Fruit fly (Drosophila melanogaster) whole organism, embryonic: ENCODE measurements around the gene SCCRO.

Experiments used
- CG10147 ChIP-seq: fragments of 200-800 bp; sonication (Bioruptor generic); optimal IDR thresholded peaks from 2 replicates; lab custom pipeline; 2019; ENCODE audit warnings: missing biosample characterization, mild to moderate bottlenecking, missing genetic modification characterization, moderate library complexity
- CG12071 ChIP-seq: fragments of 200-800 bp; sonication (Bioruptor generic); optimal IDR thresholded peaks from 3 replicates; lab custom pipeline; 2018; ENCODE audit warnings: missing biosample characterization, mild to moderate bottlenecking, missing genetic modification characterization
- CG12769 ChIP-seq: fragments of 200-800 bp; sonication (Bioruptor generic); optimal IDR thresholded peaks from 2 replicates; lab custom pipeline; 2019; ENCODE audit warnings: missing biosample characterization, mild to moderate bottlenecking, missing genetic modification characterization, moderate library complexity
- CG13123 ChIP-seq: fragments of 200-800 bp; sonication (Bioruptor generic); optimal IDR thresholded peaks from 2 replicates; lab custom pipeline; 2016; ENCODE audit warnings: missing biosample characterization, missing genetic modification characterization
- CG13894 ChIP-seq: fragments of 200-800 bp; sonication (Bioruptor generic); optimal IDR thresholded peaks from 3 replicates; lab custom pipeline; 2018; ENCODE audit warnings: missing biosample characterization, mild to moderate bottlenecking, missing genetic modification characterization, moderate library complexity
- CG17912 ChIP-seq: fragments of 200-800 bp; sonication (Bioruptor generic); optimal IDR thresholded peaks from 2 replicates; lab custom pipeline; 2018; ENCODE audit warnings: missing biosample characterization, mild to moderate bottlenecking, missing genetic modification characterization
- CG2678 ChIP-seq: fragments of 200-800 bp; sonication (Bioruptor generic); optimal IDR thresholded peaks from 3 replicates; lab custom pipeline; 2019; ENCODE audit warnings: missing biosample characterization, mild to moderate bottlenecking, missing genetic modification characterization, moderate library complexity
- CG6254 ChIP-seq: fragments of 200-800 bp; sonication (Bioruptor generic); optimal IDR thresholded peaks from 3 replicates; lab custom pipeline; 2017; ENCODE audit warnings: mild to moderate bottlenecking, missing biosample characterization, missing genetic modification reagents, missing genetic modification characterization
- CG6654 ChIP-seq: fragments of 200-800 bp; sonication (Bioruptor generic); optimal IDR thresholded peaks from 2 replicates; lab custom pipeline; 2017; ENCODE audit warnings: missing biosample characterization, mild to moderate bottlenecking, missing genetic modification characterization
- CG6791 ChIP-seq: fragments of 200-800 bp; sonication (Bioruptor generic); IDR thresholded peaks from 3 replicates; pipeline ENCODE4 v1.3.6; 2022; ENCODE audit warnings: missing biosample characterization, missing genetic modification characterization; ENCODE audit not compliant: partially characterized antibody
- CG8944 ChIP-seq: fragments of 200-800 bp; sonication (Bioruptor generic); optimal IDR thresholded peaks from 3 replicates; lab custom pipeline; 2016; ENCODE audit warnings: missing biosample characterization, missing genetic modification characterization
- CG9215 ChIP-seq: fragments of 200-800 bp; sonication (Bioruptor generic); IDR thresholded peaks from 2 replicates; pipeline ENCODE4 v1.3.6; 2022; ENCODE audit warnings: missing biosample characterization, missing genetic modification characterization
- D19A ChIP-seq: fragments of 200-800 bp; optimal IDR thresholded peaks from 3 replicates; lab custom pipeline; 2019; ENCODE audit warnings: missing biosample characterization, mild to moderate bottlenecking, missing genetic modification characterization, moderate library complexity
- Dll ChIP-seq: fragments of 200-800 bp; sonication (Bioruptor generic); IDR thresholded peaks from 4 replicates; pipeline ENCODE4 v1.3.6; 2022; ENCODE audit warnings: missing biosample characterization, missing genetic modification characterization; ENCODE audit not compliant: partially characterized antibody
- Drgx ChIP-seq: fragments of 200-800 bp; sonication (Bioruptor generic); IDR thresholded peaks from 2 replicates; pipeline ENCODE4 v1.3.6; 2022; ENCODE audit warnings: missing biosample characterization, missing genetic modification characterization
- Hr39 ChIP-seq: fragments of >200 bp; optimal IDR thresholded peaks from 2 replicates; lab custom pipeline; 2017
- Hr78 ChIP-seq, 2 experiments: fragments of 200-800 bp in 1 of 2; fragments of >200 bp in 1 of 2; sonication (Bioruptor generic) in 1 of 2; optimal IDR thresholded peaks; 2 replicates each; lab custom pipeline; 2017 to 2019; ENCODE audit warnings: missing biosample characterization in 2 of 2, missing genetic modification characterization in 2 of 2, mild to moderate bottlenecking in 1 of 2, moderate library complexity in 1 of 2
- Hsf ChIP-seq: fragments of 200-800 bp; sonication (Bioruptor generic); optimal IDR thresholded peaks from 3 replicates; lab custom pipeline; 2016; ENCODE audit warnings: missing biosample characterization, missing genetic modification characterization
- MBD-R2 ChIP-seq: fragments of 200-800 bp; sonication (Bioruptor generic); IDR thresholded peaks from 2 replicates; pipeline ENCODE4 v1.3.6; 2022; ENCODE audit warnings: missing biosample characterization, missing genetic modification characterization
- NC2α ChIP-seq: fragments of 200-800 bp; sonication (Bioruptor generic); optimal IDR thresholded peaks from 2 replicates; lab custom pipeline; 2016; ENCODE audit warnings: missing biosample characterization, missing genetic modification characterization
- Nf-YA ChIP-seq: fragments of 200-800 bp; sonication (Bioruptor generic); IDR thresholded peaks from 2 replicates; pipeline ENCODE4 v1.3.6; 2022; ENCODE audit warnings: missing biosample characterization, missing genetic modification characterization
- PHDP ChIP-seq: fragments of 200-800 bp; sonication (Bioruptor generic); optimal IDR thresholded peaks from 3 replicates; lab custom pipeline; 2018; ENCODE audit warnings: missing biosample characterization, mild to moderate bottlenecking, missing genetic modification characterization, moderate library complexity
- Pdp1 ChIP-seq, 2 experiments: fragments of 200-800 bp; sonication (Bioruptor generic); optimal IDR thresholded peaks; 3 replicates each; lab custom pipeline; 2016; ENCODE audit warnings: missing biosample characterization in 2 of 2, missing genetic modification characterization in 2 of 2, mild to moderate bottlenecking in 1 of 2, moderate library complexity in 1 of 2
- Six4 ChIP-seq: fragments of 200-800 bp; sonication (Bioruptor generic); optimal IDR thresholded peaks from 2 replicates; lab custom pipeline; 2016; ENCODE audit warnings: missing biosample characterization, missing genetic modification characterization
- al ChIP-seq: fragments of 200-800 bp; sonication (Bioruptor generic); IDR thresholded peaks from 2 replicates; pipeline ENCODE4 v1.3.6; 2022; ENCODE audit warnings: missing biosample characterization, missing genetic modification characterization
- ap ChIP-seq: fragments of 200-800 bp; sonication (Bioruptor generic); IDR thresholded peaks from 2 replicates; pipeline ENCODE4 v1.3.6; 2022; ENCODE audit warnings: missing biosample characterization, missing genetic modification characterization
- bab2 ChIP-seq: fragments of 200-800 bp; sonication (Bioruptor generic); optimal IDR thresholded peaks from 2 replicates; lab custom pipeline; 2016; ENCODE audit warnings: missing biosample characterization, missing genetic modification characterization
- br ChIP-seq: fragments of >200 bp; optimal IDR thresholded peaks from 2 replicates; lab custom pipeline; 2017
- cas ChIP-seq: fragments of 200-800 bp; sonication (Bioruptor generic); IDR thresholded peaks from 2 replicates; pipeline ENCODE4 v1.3.6; 2022; ENCODE audit warnings: missing biosample characterization, missing genetic modification characterization
- caup ChIP-seq: fragments of 200-800 bp; sonication (Bioruptor generic); optimal IDR thresholded peaks from 3 replicates; lab custom pipeline; 2017; ENCODE audit warnings: missing biosample characterization, mild to moderate bottlenecking, missing genetic modification characterization, moderate library complexity; ENCODE audit not compliant: severe bottlenecking
- danr ChIP-seq: fragments of 200-800 bp; sonication (Bioruptor generic); IDR thresholded peaks from 2 replicates; pipeline ENCODE4 v1.3.6; 2022; ENCODE audit warnings: missing biosample characterization, missing genetic modification characterization
- dmrt11E ChIP-seq: fragments of 200-800 bp; sonication (Bioruptor generic); optimal IDR thresholded peaks from 3 replicates; lab custom pipeline; 2018; ENCODE audit warnings: missing biosample characterization, mild to moderate bottlenecking, missing genetic modification characterization, moderate library complexity
- dpn ChIP-seq, 2 experiments: fragments of 200-800 bp; sonication (Bioruptor generic); optimal IDR thresholded peaks; 3 replicates each; lab custom pipeline; 2016; ENCODE audit warnings: missing biosample characterization in 2 of 2, missing genetic modification characterization in 2 of 2
- dysf ChIP-seq: fragments of 200-800 bp; sonication (Bioruptor generic); IDR thresholded peaks from 3 replicates; pipeline ENCODE4 v1.3.6; 2022; ENCODE audit warnings: missing biosample characterization, missing genetic modification characterization
- fd96Cb ChIP-seq: fragments of 200-800 bp; sonication (Bioruptor generic); optimal IDR thresholded peaks from 2 replicates; lab custom pipeline; 2018; ENCODE audit warnings: missing biosample characterization, mild to moderate bottlenecking, missing genetic modification characterization, moderate library complexity
- fru ChIP-seq: fragments of >200 bp; optimal IDR thresholded peaks from 2 replicates; lab custom pipeline; 2017
- ftz-f1 ChIP-seq: fragments of 200-800 bp; sonication (Bioruptor generic); optimal IDR thresholded peaks from 2 replicates; lab custom pipeline; 2016; ENCODE audit warnings: missing biosample characterization, missing genetic modification characterization
- gce ChIP-seq: fragments of 200-800 bp; sonication (Bioruptor generic); IDR thresholded peaks from 3 replicates; pipeline ENCODE4 v1.3.6; 2022; ENCODE audit warnings: missing biosample characterization, missing genetic modification characterization
- gsb-n ChIP-seq: fragments of 200-800 bp; sonication (Bioruptor generic); optimal IDR thresholded peaks from 3 replicates; lab custom pipeline; 2018; ENCODE audit warnings: missing biosample characterization, mild to moderate bottlenecking, missing genetic modification characterization
- insv ChIP-seq, 2 experiments: fragments of 200-800 bp; sonication (Bioruptor generic); optimal IDR thresholded peaks; 3 replicates each; lab custom pipeline; 2016 to 2018; ENCODE audit warnings: missing biosample characterization in 2 of 2, missing genetic modification characterization in 2 of 2
- jing ChIP-seq: fragments of 200-800 bp; sonication (Bioruptor generic); optimal IDR thresholded peaks from 2 replicates; lab custom pipeline; 2018; ENCODE audit warnings: missing biosample characterization, mild to moderate bottlenecking, missing genetic modification characterization
- luna ChIP-seq: fragments of 200-800 bp; sonication (Bioruptor generic); optimal IDR thresholded peaks from 2 replicates; lab custom pipeline; 2016; ENCODE audit warnings: missing biosample characterization, missing genetic modification characterization
- otp ChIP-seq: fragments of 200-800 bp; sonication (Bioruptor generic); IDR thresholded peaks from 3 replicates; pipeline ENCODE4, ENCODE4 v1.3.6; 2022; ENCODE audit warnings: missing biosample characterization, missing genetic modification characterization
- pfk ChIP-seq: fragments of 200-800 bp; sonication (Bioruptor generic); optimal IDR thresholded peaks from 2 replicates; lab custom pipeline; 2018; ENCODE audit warnings: missing biosample characterization, mild to moderate bottlenecking, missing genetic modification characterization, moderate library complexity
- pho ChIP-seq: fragments of 200-800 bp; sonication (Bioruptor generic); optimal IDR thresholded peaks from 2 replicates; lab custom pipeline; 2016; ENCODE audit warnings: missing biosample characterization, missing genetic modification characterization
- ranshi ChIP-seq: fragments of 200-800 bp; sonication (Bioruptor generic); IDR thresholded peaks from 2 replicates; pipeline ENCODE4 v1.3.6; 2022; ENCODE audit warnings: missing biosample characterization, missing genetic modification characterization
- sna ChIP-seq: fragments of 200-800 bp; sonication (Bioruptor generic); IDR thresholded peaks from 2 replicates; pipeline ENCODE4 v1.3.6; 2022; ENCODE audit warnings: missing biosample characterization, missing genetic modification characterization; ENCODE audit not compliant: partially characterized antibody
- tap ChIP-seq: fragments of 200-800 bp; optimal IDR thresholded peaks from 3 replicates; lab custom pipeline; 2019; ENCODE audit warnings: missing biosample characterization, mild to moderate bottlenecking, missing genetic modification characterization, moderate library complexity
- trem ChIP-seq: fragments of 200-800 bp; optimal IDR thresholded peaks from 3 replicates; lab custom pipeline; 2019; ENCODE audit warnings: missing biosample characterization, mild to moderate bottlenecking, missing genetic modification characterization, moderate library complexity
- vvl ChIP-seq: fragments of 200-800 bp; sonication (Bioruptor generic); IDR thresholded peaks from 2 replicates; pipeline ENCODE4 v1.3.6; 2022; ENCODE audit warnings: missing biosample characterization, missing genetic modification characterization
- yki ChIP-seq: fragments of >200 bp; optimal IDR thresholded peaks from 3 replicates; lab custom pipeline; 2018

Gene SCCRO

DNA sequence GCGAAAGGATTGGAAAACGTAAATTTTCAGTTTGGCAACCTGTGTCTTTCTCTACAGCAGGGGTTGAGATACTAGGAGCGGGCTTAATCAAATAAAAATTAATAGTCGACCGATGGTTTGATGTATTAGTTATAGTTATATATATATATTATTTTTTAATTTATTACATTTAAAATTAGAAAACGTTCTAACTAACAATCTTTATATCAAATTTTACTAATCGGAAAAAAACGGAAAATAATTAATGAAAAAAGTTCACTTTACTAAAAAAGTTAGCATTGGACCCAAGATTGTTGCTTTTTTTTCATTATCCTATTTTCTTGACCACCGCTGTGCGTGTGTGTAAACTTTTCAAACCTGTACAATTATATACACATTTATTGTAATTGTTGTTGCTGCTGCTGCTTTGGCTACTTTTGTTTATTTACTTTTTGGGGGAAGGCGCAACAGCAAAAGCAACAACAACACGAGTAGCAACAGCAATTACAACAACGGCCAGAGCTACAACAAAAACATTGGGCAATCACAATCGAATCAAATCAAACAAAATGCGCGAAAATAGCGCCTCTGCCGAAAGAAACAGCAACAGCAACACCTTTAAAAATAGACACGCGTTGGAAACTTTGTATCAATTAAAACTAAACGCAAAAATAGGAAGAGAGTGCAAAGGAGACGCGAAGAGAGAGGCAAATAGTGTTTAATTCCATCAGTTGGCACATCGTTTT lies 29.5 kb downstream of the SCCRO start (continued):
- TF ChIP-seq ap (GFP tag; lab: Robert Waterston, UW) (peak; percentile 34; the same call in 1 of the 2 replicates), dysf (GFP tag; lab: Robert Waterston, UW) (peak; percentile 67; the same call in 2 of the 3 replicates), NC2α (no peak), CG9215 (no peak; the same call in 1 of the 2 replicates), Hsf (no peak), br (lab: Kevin White, UChicago) (no peak), al (peak; percentile 33; the same call in 1 of the 2 replicates), Nf-YA (GFP tag; lab: Robert Waterston, UW) (no peak), tap (tag; lab: Kevin White, UChicago) (peak; percentile 64), CG13123 (GFP tag; lab: Kevin White, UChicago) (no peak), D19A (tag; lab: Kevin White, UChicago) (peak; percentile 66), Dll (GFP tag; lab: Robert Waterston, UW) (no peak), Pdp1 (GFP tag; optimal IDR thresholded peaks at IDR 0.05; lab: Kevin White, UChicago) (no peak), danr (GFP tag; lab: Robert Waterston, UW) (no peak), dmrt11E (tag; lab: Kevin White, UChicago) (peak; percentile 28), gce (GFP tag; lab: Robert Waterston, UW) (no peak), pfk (GFP tag; lab: Kevin White, UChicago) (no peak), CG6791 (GFP tag; lab: Robert Waterston, UW) (no peak), gsb-n (tag; lab: Kevin White, UChicago) (peak; percentile 25), PHDP (tag; lab: Kevin White, UChicago) (peak; percentile 75), bab2 (GFP tag; lab: Kevin White, UChicago) (no peak), CG17912 (GFP tag; lab: Kevin White, UChicago) (no peak), CG2678 (tag; lab: Kevin White, UChicago) (peak; percentile 80), Drgx (peak; percentile 56), CG12071 (GFP tag; lab: Kevin White, UChicago) (no peak), CG10147 (GFP tag; lab: Kevin White, UChicago) (peak; percentile 52), vvl (0 out of 2 replicates have a peak, but pooled peaks have one; percentile 36), luna (GFP tag; lab: Kevin White, UChicago) (no peak), fru (no peak), caup (GFP tag; lab: Kevin White, UChicago) (peak; percentile 58), cas (no peak), sna (GFP tag; lab: Robert Waterston, UW) (no peak), Hr78 (GFP tag; optimal IDR thresholded peaks at IDR 0.05; lab: Kevin White, UChicago) (no peak), CG6654 (GFP tag; lab: Kevin White, UChicago) (peak; percentile 3), jing (GFP tag; lab: Kevin White, UChicago) (no peak), CG12769 (tag; lab: Kevin White, UChicago) (no peak), dpn (GFP tag; optimal IDR thresholded peaks at IDR 0.05; lab: Kevin White, UChicago) (peak in 1 of 2 experiments; percentile 11), ftz-f1 (GFP tag; lab: Kevin White, UChicago) (no peak), fd96Cb (tag; lab: Kevin White, UChicago) (peak; percentile 55), CG6254 (GFP tag; lab: Kevin White, UChicago) (peak; percentile 24), otp (GFP tag; lab: Robert Waterston, UW) (no peak), trem (tag; lab: Kevin White, UChicago) (peak; percentile 32), CG13894 (tag; lab: Kevin White, UChicago) (no peak), CG8944 (GFP tag; lab: Kevin White, UChicago) (no peak), Hr39 (lab: Kevin White, UChicago) (no peak), ranshi (peak; percentile 56), pho (GFP tag; lab: Kevin White, UChicago) (no peak), Six4 (no peak), yki (lab: Kevin White, UChicago) (no peak), insv (GFP tag; optimal IDR thresholded peaks at IDR 0.05; lab: Kevin White, UChicago) (no peak), MBD-R2 (GFP tag; lab: Robert Waterston, UW) (0 out of 2 replicates have a peak, but pooled peaks have one; percentile 13)
